Worm (Caenorhabditis elegans) whole organism, L2 larva: ENCODE measurements around the gene acdh-13.

Source experiments
- ZK546.5 ChIP-seq: sonication (generic microtip); optimal IDR thresholded peaks from 2 replicates; lab custom pipeline; 2017; ENCODE audit warnings: missing biosample characterization, missing genetic modification characterization
- alr-1 ChIP-seq: fragments of 150-350 bp; optimal IDR thresholded peaks from 2 replicates; lab custom pipeline; 2014; ENCODE audit warnings: missing biosample characterization, missing genetic modification characterization
- ceh-16 ChIP-seq: fragments of 150-350 bp; optimal IDR thresholded peaks from 2 replicates; lab custom pipeline; 2014; ENCODE audit warnings: missing biosample characterization, missing genetic modification characterization
- egl-27 ChIP-seq: sonication (generic microtip); optimal IDR thresholded peaks from 3 replicates; lab custom pipeline; 2017; ENCODE audit warnings: missing biosample characterization, missing genetic modification reagents, missing genetic modification characterization
- nhr-12 ChIP-seq: fragments of 150-350 bp; optimal IDR thresholded peaks from 2 replicates; lab custom pipeline; 2014; ENCODE audit warnings: missing biosample characterization, missing genetic modification characterization
- nhr-25 ChIP-seq: fragments of 150-350 bp; sonication (generic microtip); optimal IDR thresholded peaks from 3 replicates; lab custom pipeline; 2014; ENCODE audit warnings: missing biosample characterization, missing genetic modification characterization
- skn-1 ChIP-seq: sonication (generic microtip); optimal IDR thresholded peaks from 2 replicates; lab custom pipeline; 2017; ENCODE audit warnings: missing biosample characterization, missing genetic modification characterization
- sma-3 ChIP-seq: sonication (generic microtip); optimal IDR thresholded peaks from 2 replicates; lab custom pipeline; 2016; ENCODE audit warnings: missing genetic modification reagents, missing genetic modification characterization, missing compliant biosample characterization
- unc-39 ChIP-seq: fragments of 150-350 bp; optimal IDR thresholded peaks from 2 replicates; lab custom pipeline; 2014; ENCODE audit warnings: missing biosample characterization, missing genetic modification characterization
- zag-1 ChIP-seq: fragments of 150-350 bp; optimal IDR thresholded peaks from 2 replicates; lab custom pipeline; 2014; ENCODE audit warnings: missing biosample characterization, missing genetic modification characterization
- ztf-4 ChIP-seq: fragments of 150-350 bp; optimal IDR thresholded peaks from 2 replicates; lab custom pipeline; 2014; ENCODE audit warnings: missing biosample characterization, missing genetic modification characterization

DNA sequence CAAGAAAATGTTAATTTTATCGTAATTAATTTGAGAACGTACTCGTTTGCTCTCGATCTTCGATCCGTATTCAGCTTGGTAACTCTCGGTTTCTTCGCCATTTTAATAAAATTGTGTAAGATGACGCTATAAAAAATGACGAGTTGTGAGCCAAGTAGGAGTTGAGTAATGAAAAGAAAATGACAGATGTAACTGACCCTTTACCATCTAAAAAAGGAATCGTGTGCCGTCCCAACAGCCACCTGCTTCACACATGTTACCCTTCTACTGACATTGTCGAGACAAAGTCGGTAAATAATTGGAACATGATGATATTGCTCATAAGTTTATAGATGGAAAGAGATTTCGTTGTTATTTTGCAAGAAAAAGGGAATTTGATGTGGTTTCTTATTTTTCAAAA lies 19.3 kb downstream of the acdh-13 start, which contains the start of gene hlh-12:
- TF ChIP-seq alr-1 (tag; lab: Kevin White, UChicago) (no peak), unc-39 (tag; lab: Kevin White, UChicago) (no peak), ZK546.5 (no peak), egl-27 (tag; lab: Kevin White, UChicago) (no peak), ceh-16 (tag; lab: Kevin White, UChicago) (no peak), sma-3 (GFP tag; lab: Kevin White, UChicago) (no peak), ztf-4 (tag; lab: Kevin White, UChicago) (no peak), nhr-12 (tag; lab: Kevin White, UChicago) (no peak), zag-1 (no peak), skn-1 (no peak), nhr-25 (tag; lab: Kevin White, UChicago) (no peak)
